Fruit fly (Drosophila melanogaster) whole organism, embryonic: ENCODE results near the gene Mst89B.

Experiments used
- Bdp1 ChIP-seq: fragments of 200-800 bp; sonication (Bioruptor generic); optimal IDR thresholded peaks from 3 replicates; lab custom pipeline; 2016; ENCODE audit warnings: missing biosample characterization, missing genetic modification characterization
- CG10274 ChIP-seq: fragments of 200-800 bp; sonication (Bioruptor generic); optimal IDR thresholded peaks from 3 replicates; lab custom pipeline; 2017; ENCODE audit warnings: missing biosample characterization, mild to moderate bottlenecking, missing genetic modification characterization
- CG10959 ChIP-seq: fragments of 200-800 bp; sonication (Bioruptor generic); IDR thresholded peaks from 2 replicates; pipeline ENCODE4 v1.3.6; 2022; ENCODE audit warnings: missing biosample characterization, missing genetic modification characterization
- CG12155 ChIP-seq: fragments of 200-800 bp; sonication (Bioruptor generic); optimal IDR thresholded peaks from 3 replicates; lab custom pipeline; 2016; ENCODE audit warnings: missing biosample characterization, missing genetic modification characterization
- CG13424 ChIP-seq: fragments of 200-800 bp; sonication (Bioruptor generic); optimal IDR thresholded peaks from 2 replicates; lab custom pipeline; 2019; ENCODE audit warnings: missing biosample characterization, mild to moderate bottlenecking, missing genetic modification characterization, moderate library complexity
- CG13624 ChIP-seq: fragments of 200-800 bp; sonication (Bioruptor generic); optimal IDR thresholded peaks from 2 replicates; lab custom pipeline; 2016; ENCODE audit warnings: missing biosample characterization, missing genetic modification characterization
- CG14014 ChIP-seq: fragments of 200-800 bp; sonication (Bioruptor generic); IDR thresholded peaks from 2 replicates; pipeline ENCODE4 v1.3.6; 2022; ENCODE audit warnings: missing biosample characterization, missing genetic modification characterization
- CG15011 ChIP-seq: fragments of 200-800 bp; sonication (Bioruptor generic); optimal IDR thresholded peaks from 3 replicates; lab custom pipeline; 2018; ENCODE audit warnings: missing biosample characterization, mild to moderate bottlenecking, missing genetic modification characterization
- CG17359 ChIP-seq: fragments of 200-800 bp; sonication (Bioruptor generic); optimal IDR thresholded peaks from 3 replicates; lab custom pipeline; 2018; ENCODE audit warnings: missing biosample characterization, mild to moderate bottlenecking, missing genetic modification characterization, moderate library complexity
- CG31441 ChIP-seq: fragments of 200-800 bp; sonication (Bioruptor generic); IDR thresholded peaks from 2 replicates; pipeline ENCODE4 v1.3.6; 2022; ENCODE audit warnings: missing biosample characterization, missing genetic modification characterization
- CG3163 ChIP-seq: fragments of 200-800 bp; sonication (Bioruptor generic); optimal IDR thresholded peaks from 3 replicates; lab custom pipeline; 2016; ENCODE audit warnings: missing biosample characterization, missing genetic modification characterization
- CG33213 ChIP-seq: fragments of 200-800 bp; sonication (Bioruptor generic); optimal IDR thresholded peaks from 3 replicates; lab custom pipeline; 2016; ENCODE audit warnings: missing biosample characterization, missing genetic modification characterization
- CG4854 ChIP-seq: fragments of 200-800 bp; sonication (Bioruptor generic); optimal IDR thresholded peaks from 2 replicates; lab custom pipeline; 2016; ENCODE audit warnings: missing biosample characterization, missing genetic modification characterization, inconsistent platforms
- CG6765 ChIP-seq: fragments of 200-800 bp; sonication (Bioruptor generic); optimal IDR thresholded peaks from 3 replicates; lab custom pipeline; 2017; ENCODE audit warnings: missing biosample characterization, mild to moderate bottlenecking, missing genetic modification characterization
- CG8924 ChIP-seq: fragments of 200-800 bp; optimal IDR thresholded peaks from 3 replicates; lab custom pipeline; 2019; ENCODE audit warnings: missing biosample characterization, mild to moderate bottlenecking, missing genetic modification characterization, moderate library complexity
- CG9797 ChIP-seq: fragments of 200-800 bp; sonication (Bioruptor generic); optimal IDR thresholded peaks from 3 replicates; lab custom pipeline; 2018; ENCODE audit warnings: missing biosample characterization, mild to moderate bottlenecking, missing genetic modification characterization
- CoRest ChIP-seq: fragments of 200-800 bp; sonication (Bioruptor generic); optimal IDR thresholded peaks from 3 replicates; lab custom pipeline; 2018; ENCODE audit warnings: missing biosample characterization, mild to moderate bottlenecking, missing genetic modification characterization, moderate library complexity
- D19B ChIP-seq: fragments of 200-800 bp; sonication (Bioruptor generic); optimal IDR thresholded peaks from 2 replicates; lab custom pipeline; 2017; ENCODE audit warnings: missing biosample characterization, mild to moderate bottlenecking, missing genetic modification characterization
- Fer1 ChIP-seq: fragments of 200-800 bp; sonication (Bioruptor generic); optimal IDR thresholded peaks from 2 replicates; lab custom pipeline; 2017; ENCODE audit warnings: missing biosample characterization, mild to moderate bottlenecking, missing genetic modification characterization
- HLH4C ChIP-seq: fragments of 200-800 bp; sonication (Bioruptor generic); IDR thresholded peaks from 3 replicates; pipeline ENCODE4 v1.3.6; 2022; ENCODE audit warnings: missing biosample characterization, missing genetic modification characterization; ENCODE audit not compliant: partially characterized antibody
- Hr3 ChIP-seq: fragments of 200-800 bp; sonication (Bioruptor generic); optimal IDR thresholded peaks from 3 replicates; lab custom pipeline; 2016; ENCODE audit warnings: missing biosample characterization, missing genetic modification characterization
- Jarid2 ChIP-seq: fragments of 200-800 bp; sonication (Bioruptor generic); optimal IDR thresholded peaks from 3 replicates; lab custom pipeline; 2017; ENCODE audit warnings: mild to moderate bottlenecking, missing biosample characterization, missing genetic modification reagents, missing genetic modification characterization
- Lim3 ChIP-seq: fragments of 200-800 bp; sonication (Bioruptor generic); IDR thresholded peaks from 2 replicates; pipeline ENCODE4 v1.3.6; 2022; ENCODE audit warnings: missing biosample characterization, missing genetic modification characterization
- Nf-YA ChIP-seq: fragments of 200-800 bp; sonication (Bioruptor generic); IDR thresholded peaks from 2 replicates; pipeline ENCODE4 v1.3.6; 2022; ENCODE audit warnings: missing biosample characterization, missing genetic modification characterization
- Nf-YC ChIP-seq: fragments of 200-800 bp; optimal IDR thresholded peaks from 3 replicates; lab custom pipeline; 2019; ENCODE audit warnings: missing biosample characterization, mild to moderate bottlenecking, missing genetic modification characterization, moderate library complexity
- Oli ChIP-seq: fragments of 200-800 bp; sonication (Bioruptor generic); optimal IDR thresholded peaks from 2 replicates; lab custom pipeline; 2018; ENCODE audit warnings: missing biosample characterization, mild to moderate bottlenecking, missing genetic modification characterization, moderate library complexity
- PHDP ChIP-seq: fragments of 200-800 bp; sonication (Bioruptor generic); optimal IDR thresholded peaks from 3 replicates; lab custom pipeline; 2018; ENCODE audit warnings: missing biosample characterization, mild to moderate bottlenecking, missing genetic modification characterization, moderate library complexity
- Pdp1 ChIP-seq, 2 experiments: fragments of 200-800 bp; sonication (Bioruptor generic); optimal IDR thresholded peaks; 3 replicates each; lab custom pipeline; 2016; ENCODE audit warnings: missing biosample characterization in 2 of 2, missing genetic modification characterization in 2 of 2, mild to moderate bottlenecking in 1 of 2, moderate library complexity in 1 of 2
- Side ChIP-seq: fragments of 200-800 bp; sonication (Bioruptor generic); optimal IDR thresholded peaks from 2 replicates; lab custom pipeline; 2016; ENCODE audit warnings: missing biosample characterization, missing genetic modification characterization
- abd-A ChIP-seq: fragments of 200-800 bp; sonication (Bioruptor generic); optimal IDR thresholded peaks from 3 replicates; lab custom pipeline; 2019; ENCODE audit warnings: missing biosample characterization, mild to moderate bottlenecking, missing genetic modification characterization, moderate library complexity
- crp ChIP-seq, 2 experiments: fragments of 200-800 bp; sonication (Bioruptor generic); optimal IDR thresholded peaks; 2 replicates in 1 of 2; 3 replicates in 1 of 2; lab custom pipeline; 2017; ENCODE audit warnings: missing biosample characterization in 2 of 2, missing genetic modification characterization in 2 of 2, mild to moderate bottlenecking in 1 of 2, moderate library complexity in 1 of 2
- da ChIP-seq: fragments of 200-800 bp; sonication (Bioruptor generic); optimal IDR thresholded peaks from 2 replicates; lab custom pipeline; 2016; ENCODE audit warnings: missing biosample characterization, missing genetic modification characterization
- danr ChIP-seq: fragments of 200-800 bp; sonication (Bioruptor generic); IDR thresholded peaks from 2 replicates; pipeline ENCODE4 v1.3.6; 2022; ENCODE audit warnings: missing biosample characterization, missing genetic modification characterization
- ems ChIP-seq: fragments of 200-800 bp; sonication (Bioruptor generic); optimal IDR thresholded peaks from 3 replicates; lab custom pipeline; 2016; ENCODE audit warnings: missing biosample characterization, missing genetic modification characterization
- esg ChIP-seq: fragments of 200-800 bp; sonication (Bioruptor generic); conservative IDR thresholded peaks from 2 replicates; pipeline ENCODE4 v1.3.6; 2022; ENCODE audit warnings: missing biosample characterization, missing genetic modification characterization
- gsb-n ChIP-seq: fragments of 200-800 bp; sonication (Bioruptor generic); optimal IDR thresholded peaks from 3 replicates; lab custom pipeline; 2018; ENCODE audit warnings: missing biosample characterization, mild to moderate bottlenecking, missing genetic modification characterization
- hkb ChIP-seq, 2 experiments: fragments of 200-800 bp in 1 of 2; fragments of >200 bp in 1 of 2; sonication (Bioruptor generic) in 1 of 2; IDR thresholded peaks in 1 of 2; optimal IDR thresholded peaks in 1 of 2; 2 replicates each; pipeline versions ENCODE4 v1.3.6 to Lab custom; 2017 to 2022; ENCODE audit warnings: missing biosample characterization in 1 of 2, missing genetic modification characterization in 1 of 2
- luna ChIP-seq: fragments of 200-800 bp; sonication (Bioruptor generic); optimal IDR thresholded peaks from 2 replicates; lab custom pipeline; 2016; ENCODE audit warnings: missing biosample characterization, missing genetic modification characterization
- mirr ChIP-seq: fragments of 200-800 bp; sonication (Bioruptor generic); optimal IDR thresholded peaks from 3 replicates; lab custom pipeline; 2018; ENCODE audit warnings: missing biosample characterization, mild to moderate bottlenecking, missing genetic modification characterization
- oc ChIP-seq: fragments of 200-800 bp; sonication (Bioruptor generic); optimal IDR thresholded peaks from 2 replicates; lab custom pipeline; 2018; ENCODE audit warnings: missing biosample characterization, mild to moderate bottlenecking, missing genetic modification characterization, moderate library complexity
- pb ChIP-seq: fragments of 200-800 bp; sonication (Bioruptor generic); optimal IDR thresholded peaks from 3 replicates; lab custom pipeline; 2016; ENCODE audit warnings: missing biosample characterization, missing genetic modification characterization
- pros ChIP-seq: fragments of 200-800 bp; sonication (Bioruptor generic); optimal IDR thresholded peaks from 3 replicates; lab custom pipeline; 2019; ENCODE audit warnings: missing biosample characterization, mild to moderate bottlenecking, missing genetic modification characterization, moderate library complexity
- rib ChIP-seq: fragments of 200-800 bp; sonication (Bioruptor generic); IDR thresholded peaks from 2 replicates; pipeline ENCODE4 v1.3.6; 2022; ENCODE audit warnings: missing biosample characterization, missing genetic modification characterization
- ro ChIP-seq: fragments of 200-800 bp; sonication (Bioruptor generic); IDR thresholded peaks from 2 replicates; pipeline ENCODE4 v1.3.6; 2022; ENCODE audit warnings: missing biosample characterization, missing genetic modification characterization
- sc ChIP-seq, 3 experiments: fragments of >200 bp in 2 of 3; fragments of 200-800 bp in 1 of 3; sonication (Bioruptor generic) in 1 of 3; optimal IDR thresholded peaks; 2 replicates in 2 of 3; 3 replicates in 1 of 3; lab custom pipeline; 2017; ENCODE audit warnings: mild to moderate bottlenecking in 1 of 3, missing biosample characterization in 1 of 3, missing genetic modification characterization in 1 of 3, missing genetic modification reagents in 1 of 3
- tgo ChIP-seq: fragments of 200-800 bp; sonication (Bioruptor generic); IDR thresholded peaks from 3 replicates; pipeline ENCODE4 v1.3.6; 2022; ENCODE audit warnings: missing biosample characterization, missing genetic modification characterization
- tin ChIP-seq: fragments of 200-800 bp; sonication (Bioruptor generic); optimal IDR thresholded peaks from 3 replicates; lab custom pipeline; 2016; ENCODE audit warnings: missing biosample characterization, missing genetic modification characterization
- tna ChIP-seq: fragments of 200-800 bp; sonication (Bioruptor generic); IDR thresholded peaks from 2 replicates; pipeline ENCODE4 v1.3.6; 2022; ENCODE audit warnings: missing biosample characterization, missing genetic modification characterization; ENCODE audit not compliant: partially characterized antibody

The Mst89B gene

dm6 chr3R:16305185-16305989 is 38.6 kb downstream of the Mst89B start, which contains the start of gene Zip89B (continued):
- TF ChIP-seq tna (GFP tag; lab: Robert Waterston, UW) (no peak; the same call in 1 of the 2 replicates), CG13424 (tag; lab: Kevin White, UChicago) (peak; percentile 3), hkb (optimal IDR thresholded peaks at IDR 0.05; lab: Kevin White, UChicago) (peak; percentile 28), hkb (GFP tag; IDR thresholded peaks at IDR 0.05; lab: Robert Waterston, UW) (no peak), CG3163 (GFP tag; lab: Kevin White, UChicago) (peak; percentile 30), Oli (tag; lab: Kevin White, UChicago) (no peak), pb (no peak), mirr (GFP tag; lab: Kevin White, UChicago) (no peak), Lim3 (no peak), rib (0 out of 2 replicates have a peak, but pooled peaks have one; percentile 29), CG14014 (GFP tag; lab: Robert Waterston, UW) (0 out of 2 replicates have a peak, but pooled peaks have one; percentile 25), CG31441 (GFP tag; lab: Robert Waterston, UW) (no peak), oc (tag; lab: Kevin White, UChicago) (no peak), CG8924 (tag; lab: Kevin White, UChicago) (no peak), CG6765 (GFP tag; lab: Kevin White, UChicago) (no peak), abd-A (no peak), CG13624 (GFP tag; lab: Kevin White, UChicago) (no peak), Side (GFP tag; lab: Kevin White, UChicago) (no peak), Hr3 (GFP tag; lab: Kevin White, UChicago) (no peak), Nf-YC (tag; lab: Kevin White, UChicago) (no peak), CG33213 (GFP tag; lab: Kevin White, UChicago) (no peak), D19B (GFP tag; lab: Kevin White, UChicago) (peak; percentile 10), ems (GFP tag; lab: Kevin White, UChicago) (no peak), CoRest (no peak), esg (GFP tag; lab: Robert Waterston, UW) (no peak), da (no peak), HLH4C (no peak), sc (optimal IDR thresholded peaks at IDR 0.05; lab: Kevin White, UChicago) (no peak), sc (GFP tag; optimal IDR thresholded peaks at IDR 0.05; lab: Kevin White, UChicago) (no peak), Fer1 (GFP tag; lab: Kevin White, UChicago) (peak; percentile 29), PHDP (tag; lab: Kevin White, UChicago) (no peak), gsb-n (tag; lab: Kevin White, UChicago) (no peak), Pdp1 (GFP tag; optimal IDR thresholded peaks at IDR 0.05; lab: Kevin White, UChicago) (peak in 1 of 2 experiments; percentile 56), CG17359 (tag; lab: Kevin White, UChicago) (no peak), CG10959 (GFP tag; lab: Robert Waterston, UW) (no peak), Jarid2 (GFP tag; lab: Kevin White, UChicago) (peak; percentile 91), Bdp1 (GFP tag; lab: Kevin White, UChicago) (no peak), ro (GFP tag; lab: Robert Waterston, UW) (no peak), CG12155 (no peak), crp (GFP tag; optimal IDR thresholded peaks at IDR 0.05; lab: Kevin White, UChicago) (no peak), Nf-YA (GFP tag; lab: Robert Waterston, UW) (no peak), pros (GFP tag; lab: Kevin White, UChicago) (no peak), CG4854 (no peak), CG15011 (GFP tag; lab: Kevin White, UChicago) (no peak), CG9797 (GFP tag; lab: Kevin White, UChicago) (no peak), danr (GFP tag; lab: Robert Waterston, UW) (no peak), tin (GFP tag; lab: Kevin White, UChicago) (no peak), CG10274 (GFP tag; lab: Kevin White, UChicago) (no peak), luna (no peak), tgo (no peak)
